Fruit fly (Drosophila melanogaster): ENCODE data around the gene Ssadh.

dm6 chr3R:25647577-25648257 lies 21.0 kb upstream of the Ssadh start:
- no peak for TF ChIP-seq h (optimal IDR thresholded peaks at IDR 0.05)
- TF ChIP-seq Myc (optimal IDR thresholded peaks at IDR 0.05) = no peak
- no peak for TF ChIP-seq insv (optimal IDR thresholded peaks at IDR 0.05)
- TF ChIP-seq psq (optimal IDR thresholded peaks at IDR 0.05) = no peak
- TF ChIP-seq ttk (optimal IDR thresholded peaks at IDR 0.05) = no peak
